Fruit fly (Drosophila melanogaster): Measurements from ENCODE around the gene CG4686.

The CG4686 gene

dm6 chr3R:19904865-19905373, 40.6 kb downstream of the CG4686 start, which contains the start of the genes Surf6 and RhoGAP92B (continued):
- TF ChIP-seq jumu (GFP tag; optimal IDR thresholded peaks at IDR 0.05) (peak; percentile 77), CG1832 (GFP tag; optimal IDR thresholded peaks at IDR 0.05) (no peak), zen2 (GFP tag; IDR thresholded peaks at IDR 0.05; ENCODE audit: partially characterized antibody) (no peak), CG12659 (GFP tag; optimal IDR thresholded peaks at IDR 0.05) (peak; percentile 88), Atf6 (GFP tag; IDR thresholded peaks at IDR 0.05) (peak; percentile 63; the same call in 1 of the 2 replicates), CG13775 (GFP tag; optimal IDR thresholded peaks at IDR 0.05) (peak; percentile 64), CG12299 (tag; optimal IDR thresholded peaks at IDR 0.05) (peak; percentile 55), Hr78 (GFP tag; optimal IDR thresholded peaks at IDR 0.05) (peak in 1 of 2 experiments; percentile 98), cas (GFP tag; IDR thresholded peaks at IDR 0.05) (peak; percentile 54; the same call in 1 of the 2 replicates), CG16813 (GFP tag; IDR thresholded peaks at IDR 0.05; ENCODE audit: partially characterized antibody) (peak; percentile 34; the same call in 1 of the 3 replicates), Antp (GFP tag; optimal IDR thresholded peaks at IDR 0.05) (peak; percentile 45), CG8478 (optimal IDR thresholded peaks at IDR 0.05) (no peak), Hmr (GFP tag; optimal IDR thresholded peaks at IDR 0.05) (peak; percentile 85), Mrtf (GFP tag; IDR thresholded peaks at IDR 0.05) (no peak), org-1 (GFP tag; optimal IDR thresholded peaks at IDR 0.05) (peak; percentile 39), NFAT (GFP tag; IDR thresholded peaks at IDR 0.05) (peak; percentile 31; the same call in 1 of the 2 replicates), Rx (GFP tag; IDR thresholded peaks at IDR 0.05) (no peak), Atf-2 (GFP tag; optimal IDR thresholded peaks at IDR 0.05) (peak; percentile 33), CG43689 (GFP tag; IDR thresholded peaks at IDR 0.05) (no peak), dmrt99B (tag; optimal IDR thresholded peaks at IDR 0.05) (peak; percentile 51), CG13894 (tag; optimal IDR thresholded peaks at IDR 0.05) (peak; percentile 68), chn (GFP tag; optimal IDR thresholded peaks at IDR 0.05) (peak; percentile 56), CG9817 (tag; optimal IDR thresholded peaks at IDR 0.05) (peak; percentile 31), sna (GFP tag; IDR thresholded peaks at IDR 0.05; ENCODE audit: partially characterized antibody) (0 out of 2 replicates have a peak, but pooled peaks have one; percentile 28), Kr (GFP tag; optimal IDR thresholded peaks at IDR 0.05) (no peak), sob (GFP tag; IDR thresholded peaks at IDR 0.05) (peak; percentile 65), abd-A (tag; optimal IDR thresholded peaks at IDR 0.05) (peak; percentile 11), Ravus (GFP tag; IDR thresholded peaks at IDR 0.05) (no peak), lab (GFP tag; optimal IDR thresholded peaks at IDR 0.05) (peak; percentile 79), eyg (GFP tag; optimal IDR thresholded peaks at IDR 0.05) (peak; percentile 43), knrl (GFP tag; IDR thresholded peaks at IDR 0.05; ENCODE audit: partially characterized antibody) (peak; percentile 62; the same call in 2 of the 3 replicates), Doc2 (GFP tag; IDR thresholded peaks at IDR 0.05) (no peak), ab (GFP tag; optimal IDR thresholded peaks at IDR 0.05) (no peak), HLH4C (GFP tag; IDR thresholded peaks at IDR 0.05; ENCODE audit: partially characterized antibody) (peak; percentile 59; the same call in 1 of the 3 replicates), CG2678 (tag; optimal IDR thresholded peaks at IDR 0.05) (peak; percentile 64), CG1233 (GFP tag; optimal IDR thresholded peaks at IDR 0.05) (peak; percentile 65), cato (GFP tag; optimal IDR thresholded peaks at IDR 0.05; ENCODE audit: borderline replicate concordance) (no peak), ro (GFP tag; IDR thresholded peaks at IDR 0.05) (no peak), CG10366 (GFP tag; IDR thresholded peaks at IDR 0.05) (0 out of 2 replicates have a peak, but pooled peaks have one; percentile 24), CG6272 (GFP tag; IDR thresholded peaks at IDR 0.05) (no peak), CG6654 (GFP tag; optimal IDR thresholded peaks at IDR 0.05) (no peak), D19A (tag; optimal IDR thresholded peaks at IDR 0.05) (peak; percentile 38), Dip2 (GFP tag; IDR thresholded peaks at IDR 0.05) (no peak), vfl (GFP tag; optimal IDR thresholded peaks at IDR 0.05) (peak; percentile 40), CG6854 (GFP tag; optimal IDR thresholded peaks at IDR 0.05) (peak; percentile 11), ap (GFP tag; IDR thresholded peaks at IDR 0.05) (no peak), Rfx (GFP tag; IDR thresholded peaks at IDR 0.05) (peak; percentile 59; the same call in 1 of the 2 replicates), zfh1 (GFP tag; IDR thresholded peaks at IDR 0.05) (peak; percentile 58; the same call in 2 of the 3 replicates), Tbp (GFP tag; optimal IDR thresholded peaks at IDR 0.05) (peak; percentile 10), Blimp-1 (GFP tag; optimal IDR thresholded peaks at IDR 0.05) (peak; percentile 46)

All from whole organism, embryonic.